Fruit fly (Drosophila melanogaster): ENCODE results near the gene REPTOR.

Gene REPTOR

DNA sequence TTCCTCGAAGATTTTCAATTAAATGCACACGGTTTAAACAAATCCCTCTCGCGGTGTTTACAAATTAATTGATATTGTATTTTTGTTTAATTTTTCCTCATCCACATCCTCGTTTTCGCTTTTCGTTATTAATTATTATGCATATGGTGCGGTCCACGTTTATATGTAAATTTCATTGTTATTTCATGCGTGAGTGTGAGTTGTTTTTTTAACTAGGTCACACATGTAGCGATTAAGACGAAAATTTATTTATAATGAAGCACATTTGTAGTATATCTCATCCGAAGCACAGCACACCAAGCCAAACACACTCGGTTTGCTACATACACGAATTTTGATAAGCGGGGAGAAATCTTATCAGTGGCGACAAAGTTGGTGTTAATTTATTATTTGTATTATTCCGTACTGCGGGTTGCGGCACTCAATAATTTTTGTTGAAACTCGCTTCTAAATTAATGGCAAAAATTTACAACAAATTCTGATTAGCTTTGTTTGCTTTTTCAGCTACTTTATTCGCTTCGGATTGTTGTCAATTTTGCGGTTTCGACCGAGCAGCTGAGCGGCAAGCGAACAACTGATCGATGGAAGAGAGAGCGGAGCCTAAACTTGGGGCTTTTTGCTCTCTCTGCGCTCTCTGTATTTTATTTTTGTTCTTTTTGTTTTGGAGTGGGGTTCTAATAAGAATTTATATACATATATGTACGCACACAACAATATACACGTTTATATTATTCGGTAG lies 11.1 kb downstream of the REPTOR start (continued):
- no peak for TF ChIP-seq CG14965 (GFP tag; optimal IDR thresholded peaks at IDR 0.05; ENCODE audit: borderline replicate concordance)
- peak; percentile 1 for TF ChIP-seq CG13296 (GFP tag; optimal IDR thresholded peaks at IDR 0.05)
- no peak for TF ChIP-seq vnd (GFP tag; IDR thresholded peaks at IDR 0.05; ENCODE audit: partially characterized antibody)
- TF ChIP-seq slbo (GFP tag; IDR thresholded peaks at IDR 0.05): peak; percentile 20; the same call in 1 of the 2 replicates
- no peak for TF ChIP-seq CG17912 (GFP tag; optimal IDR thresholded peaks at IDR 0.05)
- TF ChIP-seq ATbp (GFP tag; optimal IDR thresholded peaks at IDR 0.05): no peak
- TF ChIP-seq Med (GFP tag): peak; percentile 77
- peak; percentile 23; the same call in 1 of the 2 replicates for TF ChIP-seq Drgx (GFP tag; IDR thresholded peaks at IDR 0.05)
- no peak for TF ChIP-seq row (GFP tag; IDR thresholded peaks at IDR 0.05)
- TF ChIP-seq Bgb (GFP tag; IDR thresholded peaks at IDR 0.05; ENCODE audit: partially characterized antibody): no peak
- no peak for TF ChIP-seq gcm2 (GFP tag; optimal IDR thresholded peaks at IDR 0.05)
- TF ChIP-seq BtbVII (GFP tag; optimal IDR thresholded peaks at IDR 0.05): peak; percentile 32
- no peak for TF ChIP-seq CG43689 (GFP tag; IDR thresholded peaks at IDR 0.05)
- no peak for TF ChIP-seq CG4820 (GFP tag; optimal IDR thresholded peaks at IDR 0.05)
- 0 out of 3 replicates have a peak, but pooled peaks have one; percentile 13 for TF ChIP-seq CG11456 (GFP tag; IDR thresholded peaks at IDR 0.05)
- TF ChIP-seq sna (GFP tag; IDR thresholded peaks at IDR 0.05; ENCODE audit: partially characterized antibody): no peak
- no peak for TF ChIP-seq al (GFP tag; IDR thresholded peaks at IDR 0.05)
- no peak for TF ChIP-seq CG11398 (GFP tag; optimal IDR thresholded peaks at IDR 0.05)
- no peak for TF ChIP-seq aop (GFP tag; IDR thresholded peaks at IDR 0.05)
- no peak for TF ChIP-seq CG6272 (GFP tag; IDR thresholded peaks at IDR 0.05)
- no peak for TF ChIP-seq CG1233 (GFP tag; optimal IDR thresholded peaks at IDR 0.05)
- TF ChIP-seq CG13775 (GFP tag; optimal IDR thresholded peaks at IDR 0.05): no peak
- TF ChIP-seq Nf-YA (GFP tag; IDR thresholded peaks at IDR 0.05): no peak
- no peak for TF ChIP-seq ranshi (GFP tag; IDR thresholded peaks at IDR 0.05)
- TF ChIP-seq Nf-YC (tag; optimal IDR thresholded peaks at IDR 0.05): no peak
- TF ChIP-seq Dek (tag; optimal IDR thresholded peaks at IDR 0.05): no peak
- TF ChIP-seq CG6854 (GFP tag; optimal IDR thresholded peaks at IDR 0.05): no peak
- no peak for TF ChIP-seq Dip2 (GFP tag; IDR thresholded peaks at IDR 0.05)
- no peak for TF ChIP-seq dimm (GFP tag; IDR thresholded peaks at IDR 0.05)
- TF ChIP-seq sqz (GFP tag; optimal IDR thresholded peaks at IDR 0.05): no peak
- TF ChIP-seq CG6813 (GFP tag; optimal IDR thresholded peaks at IDR 0.05): no peak
- no peak for TF ChIP-seq zen (tag; optimal IDR thresholded peaks at IDR 0.05)
- no peak for TF ChIP-seq CG7963 (GFP tag; IDR thresholded peaks at IDR 0.05; ENCODE audit: partially characterized antibody)
- no peak for TF ChIP-seq ash1 (GFP tag; optimal IDR thresholded peaks at IDR 0.05)
- no peak for TF ChIP-seq fd102C (GFP tag; optimal IDR thresholded peaks at IDR 0.05)
- peak; percentile 26 for TF ChIP-seq Fer1 (GFP tag; optimal IDR thresholded peaks at IDR 0.05)
- TF ChIP-seq en (GFP tag; optimal IDR thresholded peaks at IDR 0.05): no peak
- no peak for TF ChIP-seq Six4 (GFP tag; optimal IDR thresholded peaks at IDR 0.05)
- 0 out of 2 replicates have a peak, but pooled peaks have one; percentile 16 for TF ChIP-seq sob (GFP tag; IDR thresholded peaks at IDR 0.05)
- TF ChIP-seq CG3407 (GFP tag; optimal IDR thresholded peaks at IDR 0.05): no peak
- TF ChIP-seq CG7987 (GFP tag; optimal IDR thresholded peaks at IDR 0.05): no peak
- TF ChIP-seq dm (GFP tag; optimal IDR thresholded peaks at IDR 0.05): no peak
- no peak for TF ChIP-seq jigr1 (GFP tag; IDR thresholded peaks at IDR 0.05)
- TF ChIP-seq Sox100B (GFP tag; optimal IDR thresholded peaks at IDR 0.05): no peak
- TF ChIP-seq CG13287 (GFP tag; IDR thresholded peaks at IDR 0.05; ENCODE audit: partially characterized antibody): no peak
- TF ChIP-seq CG9437 (GFP tag; optimal IDR thresholded peaks at IDR 0.05): no peak
- peak; percentile 17 for TF ChIP-seq B-H2 (GFP tag; optimal IDR thresholded peaks at IDR 0.05)
- TF ChIP-seq CG16815 (GFP tag; optimal IDR thresholded peaks at IDR 0.05): no peak
- TF ChIP-seq cwo (GFP tag; optimal IDR thresholded peaks at IDR 0.05): peak; percentile 58
